Fruit fly (Drosophila melanogaster) whole organism, adult: ENCODE measurements around the gene CG6980.

Source experiments
- CG11617 ChIP-seq: fragments of 200-800 bp; sonication (Bioruptor generic); optimal IDR thresholded peaks from 2 replicates; lab custom pipeline; 2017; ENCODE audit warnings: mild to moderate bottlenecking, missing biosample characterization, missing genetic modification reagents, missing genetic modification characterization
- CG12768 ChIP-seq: fragments of 200-800 bp; sonication (Bioruptor generic); optimal IDR thresholded peaks from 2 replicates; lab custom pipeline; 2017; ENCODE audit warnings: missing biosample characterization, missing genetic modification characterization, mild to moderate bottlenecking, moderate library complexity, missing genetic modification reagents
- CG14711 ChIP-seq: fragments of 200-800 bp; sonication (Bioruptor generic); optimal IDR thresholded peaks from 2 replicates; lab custom pipeline; 2018; ENCODE audit warnings: missing biosample characterization, mild to moderate bottlenecking, missing genetic modification characterization, moderate library complexity
- CG1620 ChIP-seq: fragments of 200-800 bp; sonication (Bioruptor generic); optimal IDR thresholded peaks from 2 replicates; lab custom pipeline; 2016; ENCODE audit warnings: missing biosample characterization, missing genetic modification characterization
- CG33017 ChIP-seq: fragments of 200-800 bp; sonication (Bioruptor generic); optimal IDR thresholded peaks from 2 replicates; lab custom pipeline; 2018; ENCODE audit warnings: missing biosample characterization, mild to moderate bottlenecking, missing genetic modification characterization, moderate library complexity
- CG5204 ChIP-seq: fragments of 200-800 bp; sonication (Bioruptor generic); optimal IDR thresholded peaks from 2 replicates; lab custom pipeline; 2016; ENCODE audit warnings: missing biosample characterization, missing genetic modification characterization
- CG7045 ChIP-seq: fragments of 200-800 bp; sonication (Bioruptor generic); optimal IDR thresholded peaks from 2 replicates; lab custom pipeline; 2017; ENCODE audit warnings: missing biosample characterization, mild to moderate bottlenecking, missing genetic modification characterization
- CG7101 ChIP-seq: fragments of 200-800 bp; sonication (Bioruptor generic); optimal IDR thresholded peaks from 2 replicates; lab custom pipeline; 2018; ENCODE audit warnings: missing biosample characterization, mild to moderate bottlenecking, missing genetic modification characterization, moderate library complexity
- Clk ChIP-seq: fragments of 200-800 bp; sonication (Bioruptor generic); optimal IDR thresholded peaks from 2 replicates; lab custom pipeline; 2017; ENCODE audit warnings: missing biosample characterization, missing genetic modification characterization
- Crg-1 ChIP-seq: fragments of 200-800 bp; sonication (Bioruptor generic); optimal IDR thresholded peaks from 2 replicates; lab custom pipeline; 2016; ENCODE audit warnings: missing biosample characterization, missing genetic modification characterization
- Hr96 ChIP-seq: fragments of 200-800 bp; sonication (Bioruptor generic); optimal IDR thresholded peaks from 2 replicates; lab custom pipeline; 2016; ENCODE audit warnings: missing biosample characterization, missing genetic modification characterization
- Mnt ChIP-seq: fragments of 200-800 bp; sonication (Bioruptor generic); optimal IDR thresholded peaks from 2 replicates; lab custom pipeline; 2016; ENCODE audit warnings: missing biosample characterization, mild to moderate bottlenecking, missing genetic modification characterization
- bab1 ChIP-seq: fragments of 200-800 bp; sonication (Bioruptor generic); optimal IDR thresholded peaks from 3 replicates; lab custom pipeline; 2019; ENCODE audit warnings: missing biosample characterization, mild to moderate bottlenecking, missing genetic modification characterization, moderate library complexity
- cic ChIP-seq: fragments of 200-800 bp; sonication (Bioruptor generic); optimal IDR thresholded peaks from 2 replicates; lab custom pipeline; 2017; ENCODE audit warnings: missing biosample characterization, mild to moderate bottlenecking, missing genetic modification characterization, moderate library complexity
- cnc ChIP-seq, 2 experiments: fragments of >200 bp; optimal IDR thresholded peaks; 2 replicates each; lab custom pipeline; 2017
- kay ChIP-seq: fragments of 200-800 bp; sonication (Bioruptor generic); peaks from one replicate; lab custom pipeline; 2016; ENCODE audit warnings: missing biosample characterization, missing genetic modification characterization, borderline replicate concordance
- ovo ChIP-seq: fragments of 200-800 bp; sonication (Bioruptor generic); optimal IDR thresholded peaks from 2 replicates; lab custom pipeline; 2016; ENCODE audit warnings: missing biosample characterization, missing genetic modification characterization
- pad ChIP-seq: fragments of 200-800 bp; sonication (Bioruptor generic); optimal IDR thresholded peaks from 3 replicates; lab custom pipeline; 2017; ENCODE audit warnings: missing biosample characterization, missing genetic modification characterization, mild to moderate bottlenecking, moderate library complexity, missing genetic modification reagents
- tj ChIP-seq: fragments of 200-800 bp; sonication (Bioruptor generic); optimal IDR thresholded peaks from 3 replicates; lab custom pipeline; 2017; ENCODE audit warnings: missing biosample characterization, mild to moderate bottlenecking, missing genetic modification characterization, moderate library complexity
- toe ChIP-seq: fragments of 200-800 bp; sonication (Bioruptor generic); optimal IDR thresholded peaks from 2 replicates; lab custom pipeline; 2016; ENCODE audit warnings: missing biosample characterization, missing genetic modification characterization

Gene CG6980

dm6 chr3R:24841063-24841462, 33.6 kb downstream of the CG6980 start, which contains the start of gene CG33658:
TSS of gene CG33658 (minus strand) at chr3R:24841163.
- TF ChIP-seq CG7045: no peak
- TF ChIP-seq pad: no peak
- no peak for TF ChIP-seq cnc (optimal IDR thresholded peaks at IDR 0.05; lab: Kevin White, UChicago)
- no peak for TF ChIP-seq cic (GFP tag; lab: Kevin White, UChicago)
- no peak for TF ChIP-seq toe (GFP tag; lab: Kevin White, UChicago)
- no peak for TF ChIP-seq CG11617
- TF ChIP-seq Hr96 (GFP tag; lab: Kevin White, UChicago): no peak
- TF ChIP-seq tj (GFP tag; lab: Kevin White, UChicago): no peak
- TF ChIP-seq CG12768 (GFP tag; lab: Kevin White, UChicago): no peak
- no peak for TF ChIP-seq kay (GFP tag; lab: Kevin White, UChicago)
- no peak for TF ChIP-seq CG33017
- no peak for TF ChIP-seq CG7101
- TF ChIP-seq CG5204 (GFP tag; lab: Kevin White, UChicago): no peak
- no peak for TF ChIP-seq Mnt (GFP tag; lab: Kevin White, UChicago)

DNA sequence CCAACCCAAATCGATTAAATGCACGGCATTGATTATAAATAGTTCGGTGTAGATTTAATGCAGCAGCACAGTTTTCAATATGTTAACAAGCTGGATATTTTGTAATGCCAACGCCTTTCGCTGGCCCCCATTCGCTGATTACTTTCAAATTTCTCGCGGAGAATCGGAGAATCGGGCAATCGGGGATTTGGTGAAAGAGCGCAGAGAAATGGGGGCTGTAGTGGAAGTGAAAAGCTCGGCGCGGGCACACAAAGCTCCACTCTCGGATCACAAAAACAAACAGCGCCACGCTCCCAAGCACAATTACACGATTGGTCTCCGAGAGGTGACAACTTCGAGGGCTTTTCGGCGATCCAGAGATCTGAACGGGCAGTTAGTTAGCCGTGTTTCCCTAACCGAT, 34.2 kb downstream of the CG6980 start, which contains the start of gene Esp:
TSS of gene Esp (plus strand) at position 301 of the 400 bp plus-strand sequence.
- TF ChIP-seq cnc (optimal IDR thresholded peaks at IDR 0.05; lab: Kevin White, UChicago): no peak
- no peak for TF ChIP-seq Clk (GFP tag; lab: Kevin White, UChicago)
- TF ChIP-seq cic (GFP tag; lab: Kevin White, UChicago): no peak
- TF ChIP-seq Hr96 (GFP tag; lab: Kevin White, UChicago): no peak
- TF ChIP-seq CG11617: no peak
- TF ChIP-seq bab1 (GFP tag; lab: Kevin White, UChicago): no peak
- TF ChIP-seq kay (GFP tag; lab: Kevin White, UChicago): no peak
- no peak for TF ChIP-seq CG5204 (GFP tag; lab: Kevin White, UChicago)
- no peak for TF ChIP-seq CG12768 (GFP tag; lab: Kevin White, UChicago)
- no peak for TF ChIP-seq CG7045
- TF ChIP-seq ovo (GFP tag; lab: Kevin White, UChicago): no peak
- no peak for TF ChIP-seq CG33017
- TF ChIP-seq tj (GFP tag; lab: Kevin White, UChicago): no peak
- no peak for TF ChIP-seq toe (GFP tag; lab: Kevin White, UChicago)
- TF ChIP-seq Crg-1 (GFP tag; lab: Kevin White, UChicago): no peak
- no peak for TF ChIP-seq CG7101
- TF ChIP-seq pad: no peak
- TF ChIP-seq CG1620 (GFP tag; lab: Kevin White, UChicago): no peak
- no peak for TF ChIP-seq CG14711
- TF ChIP-seq Mnt (GFP tag; lab: Kevin White, UChicago): no peak

dm6 chr3R:24845148-24845547, 37.7 kb downstream of the CG6980 start:
- TF ChIP-seq toe (GFP tag; lab: Kevin White, UChicago) (no peak), CG7045 (no peak), Crg-1 (GFP tag; lab: Kevin White, UChicago) (no peak), CG33017 (no peak), CG1620 (GFP tag; lab: Kevin White, UChicago) (no peak), CG5204 (GFP tag; lab: Kevin White, UChicago) (no peak), CG12768 (GFP tag; lab: Kevin White, UChicago) (no peak), CG11617 (no peak), cic (GFP tag; lab: Kevin White, UChicago) (no peak), Mnt (GFP tag; lab: Kevin White, UChicago) (no peak), pad (no peak), cnc (optimal IDR thresholded peaks at IDR 0.05; lab: Kevin White, UChicago) (no peak), Clk (GFP tag; lab: Kevin White, UChicago) (no peak)

dm6 chr3R:24845952-24846848, 38.8 kb downstream of the CG6980 start:
- TF ChIP-seq tj (GFP tag; lab: Kevin White, UChicago) (peak; percentile 84), CG5204 (GFP tag; lab: Kevin White, UChicago) (no peak), kay (GFP tag; lab: Kevin White, UChicago) (no peak), CG33017 (no peak)

- peak; percentile 43 for TF ChIP-seq cic (GFP tag; lab: Kevin White, UChicago)
- peak; percentile 97 for TF ChIP-seq CG1620 (GFP tag; lab: Kevin White, UChicago)
- peak; percentile 76 for TF ChIP-seq Hr96 (GFP tag; lab: Kevin White, UChicago)
- peak; percentile 71 for TF ChIP-seq CG7045
- peak; percentile 80 for TF ChIP-seq toe (GFP tag; lab: Kevin White, UChicago)
- no peak for TF ChIP-seq tj (GFP tag; lab: Kevin White, UChicago)
- TF ChIP-seq CG12768 (GFP tag; lab: Kevin White, UChicago): peak; percentile 79
- peak; percentile 75 for TF ChIP-seq bab1 (GFP tag; lab: Kevin White, UChicago)
- TF ChIP-seq cnc (optimal IDR thresholded peaks at IDR 0.05; lab: Kevin White, UChicago): no peak
- TF ChIP-seq CG11617: peak; percentile 41
- peak; percentile 77 for TF ChIP-seq CG14711
- no peak for TF ChIP-seq kay (GFP tag; lab: Kevin White, UChicago)
- peak; percentile 88 for TF ChIP-seq pad
- TF ChIP-seq Crg-1 (GFP tag; lab: Kevin White, UChicago): peak; percentile 98
- peak; percentile 97 for TF ChIP-seq Mnt (GFP tag; lab: Kevin White, UChicago)
- TF ChIP-seq ovo (GFP tag; lab: Kevin White, UChicago): peak; percentile 72
- TF ChIP-seq CG33017: peak; percentile 60
- TF ChIP-seq CG7101: peak; percentile 91
- peak; percentile 77 for TF ChIP-seq CG5204 (GFP tag; lab: Kevin White, UChicago)
- peak; percentile 67 for TF ChIP-seq Clk (GFP tag; lab: Kevin White, UChicago)
Observed at dm6 chr3R:24850420-24850819, 43.0 kb downstream of the CG6980 start, which contains the start of gene CG7006. TSS of gene CG7006 (plus strand) at chr3R:24850627.
